Worm (Caenorhabditis elegans): ENCODE data around the gene F35E8.10.

ce11 chrV:15922979-15923378 is 2.8 kb upstream of the F35E8.10 start, which contains the start of gene F35E8.13:
- TF ChIP-seq aly-2 (tag; optimal IDR thresholded peaks at IDR 0.05) (no peak), nhr-10 (tag; optimal IDR thresholded peaks at IDR 0.05) (no peak), lin-13 (GFP tag; optimal IDR thresholded peaks at IDR 0.05) (no peak), ama-1 (optimal IDR thresholded peaks at IDR 0.05) (no peak), ztf-11 (tag; optimal IDR thresholded peaks at IDR 0.05) (no peak), nhr-11 (tag; optimal IDR thresholded peaks at IDR 0.05) (no peak), nhr-237 (tag; optimal IDR thresholded peaks at IDR 0.05) (no peak), ZK546.5 (tag; optimal IDR thresholded peaks at IDR 0.05) (no peak), sma-9 (GFP tag; optimal IDR thresholded peaks at IDR 0.05) (no peak), sma-9 (tag; optimal IDR thresholded peaks at IDR 0.05) (no peak), zag-1 (tag; optimal IDR thresholded peaks at IDR 0.05) (no peak), lin-39 (tag; optimal IDR thresholded peaks at IDR 0.05) (no peak), crh-2 (tag; optimal IDR thresholded peaks at IDR 0.05) (no peak)
